Worm (Caenorhabditis elegans): ENCODE data around the gene C16A11.7.

ce11 chrII:4288572-4288971, 31.8 kb upstream of the C16A11.7 start:
- no peak for TF ChIP-seq him-1 (tag; optimal IDR thresholded peaks at IDR 0.05)
- no peak for TF ChIP-seq W03F9.2 (tag; optimal IDR thresholded peaks at IDR 0.05)
- TF ChIP-seq dao-5 (tag; optimal IDR thresholded peaks at IDR 0.05): no peak
